Worm (Caenorhabditis elegans) whole organism, young adult: ENCODE measurements around the gene D2096.11.
A peak's percentile ranks its signal among the peaks of the same experiment; 100 is the strongest.

Experiments used
- B0035.1 ChIP-seq: sonication (generic microtip); optimal IDR thresholded peaks from 2 replicates; lab custom pipeline; 2016; ENCODE audit warnings: missing genetic modification characterization, mild to moderate bottlenecking, missing compliant biosample characterization, missing genotype, missing genetic modification reagents
- B0261.1 ChIP-seq: sonication (generic microtip); optimal IDR thresholded peaks from 2 replicates; lab custom pipeline; 2016; ENCODE audit warnings: mild to moderate bottlenecking, missing genetic modification characterization, moderate library complexity, missing compliant biosample characterization
- D2030.7 ChIP-seq: fragments of 200-800 bp; sonication (Bioruptor generic); IDR thresholded peaks from 2 replicates; pipeline ENCODE4 v1.3.6; 2022; ENCODE audit warnings: missing genetic modification reagents, missing genetic modification characterization, missing compliant biosample characterization
- F39B2.1 ChIP-seq: fragments of 200-800 bp; sonication (Bioruptor generic); IDR thresholded peaks from 2 replicates; pipeline ENCODE4 v1.3.6; 2022; ENCODE audit warnings: missing genetic modification reagents, missing genetic modification characterization, missing compliant biosample characterization
- F52B5.7 ChIP-seq: sonication (generic microtip); optimal IDR thresholded peaks from 2 replicates; lab custom pipeline; 2016; ENCODE audit warnings: mild to moderate bottlenecking, missing genetic modification characterization, missing compliant biosample characterization
- F55B11.4 ChIP-seq: sonication (generic microtip); optimal IDR thresholded peaks from 2 replicates; lab custom pipeline; 2016; ENCODE audit warnings: missing compliant biosample characterization, missing genetic modification characterization, borderline replicate concordance; ENCODE audit not compliant: insufficient read depth
- F57C9.4 ChIP-seq: sonication (generic microtip); optimal IDR thresholded peaks from 2 replicates; lab custom pipeline; 2017; ENCODE audit warnings: mild to moderate bottlenecking, missing genetic modification characterization, missing compliant biosample characterization
- T07F8.4 ChIP-seq: sonication (generic microtip); optimal IDR thresholded peaks from 2 replicates; lab custom pipeline; 2016; ENCODE audit warnings: mild to moderate bottlenecking, missing genetic modification characterization, moderate library complexity, missing compliant biosample characterization
- T26A5.8 ChIP-seq: sonication (generic microtip); optimal IDR thresholded peaks from 2 replicates; lab custom pipeline; 2016; ENCODE audit warnings: missing genetic modification characterization, missing compliant biosample characterization
- Y53G8AR.9 ChIP-seq: fragments of 200-800 bp; sonication (Bioruptor generic); conservative IDR thresholded peaks from 2 replicates; pipeline ENCODE4 v1.3.6; 2022; ENCODE audit warnings: missing genetic modification reagents, missing genetic modification characterization, missing compliant biosample characterization
- akir-1 ChIP-seq: fragments of 200-800 bp; sonication (Bioruptor generic); optimal IDR thresholded peaks from 2 replicates; lab custom pipeline; 2018; ENCODE audit warnings: mild to moderate bottlenecking, missing genetic modification characterization, moderate library complexity, missing compliant biosample characterization
- ama-1 ChIP-seq, 3 experiments: fragments of 150-350 bp in 1 of 3; sonication (generic microtip) in 2 of 3; optimal IDR thresholded peaks; 2 replicates each; lab custom pipeline; 2014 to 2018; ENCODE audit warnings: missing biosample characterization in 2 of 3, missing genetic modification characterization in 2 of 3, missing genetic modification reagents in 2 of 3
- aptf-2 ChIP-seq: fragments of 200-800 bp; sonication (Bioruptor generic); conservative IDR thresholded peaks from 2 replicates; pipeline ENCODE4 v1.3.6; 2022; ENCODE audit warnings: missing genetic modification reagents, missing genetic modification characterization, missing compliant biosample characterization
- bed-1 ChIP-seq: fragments of 200-800 bp; sonication (Bioruptor generic); IDR thresholded peaks from 2 replicates; pipeline ENCODE4 v1.3.6; 2022; ENCODE audit warnings: missing genetic modification reagents, missing genetic modification characterization, missing compliant biosample characterization
- cebp-1 ChIP-seq, 2 experiments: fragments of 200-800 bp in 1 of 2; sonication (Bioruptor generic) in 1 of 2; sonication (generic microtip) in 1 of 2; IDR thresholded peaks in 1 of 2; optimal IDR thresholded peaks in 1 of 2; 2 replicates each; pipeline versions ENCODE4 v1.3.6 to Lab custom; 2017 to 2022; ENCODE audit warnings: missing compliant biosample characterization in 2 of 2, missing genetic modification characterization in 2 of 2, mild to moderate bottlenecking in 1 of 2, missing genetic modification reagents in 1 of 2, moderate library complexity in 1 of 2
- ceh-100 ChIP-seq: fragments of 200-800 bp; sonication (Bioruptor generic); IDR thresholded peaks from 2 replicates; pipeline ENCODE4 v1.3.6; 2022; ENCODE audit warnings: missing genetic modification reagents, missing genetic modification characterization, missing compliant biosample characterization
- ceh-40 ChIP-seq: fragments of 200-800 bp; sonication (Bioruptor generic); IDR thresholded peaks from 2 replicates; pipeline ENCODE4 v1.3.6; 2022; ENCODE audit warnings: missing genetic modification characterization, missing compliant biosample characterization
- ceh-58 ChIP-seq: fragments of 200-800 bp; sonication (Bioruptor generic); IDR thresholded peaks from 2 replicates; pipeline ENCODE4 v1.3.6; 2022; ENCODE audit warnings: missing genetic modification characterization, missing compliant biosample characterization
- ceh-91 ChIP-seq: fragments of 200-800 bp; sonication (Bioruptor generic); IDR thresholded peaks from 2 replicates; pipeline ENCODE4 v1.3.6; 2022; ENCODE audit warnings: missing genetic modification reagents, missing genetic modification characterization, missing compliant biosample characterization
- chd-7 ChIP-seq: sonication (generic microtip); optimal IDR thresholded peaks from 2 replicates; lab custom pipeline; 2016; ENCODE audit warnings: mild to moderate bottlenecking, missing genetic modification characterization, moderate library complexity, missing compliant biosample characterization
- efl-1 ChIP-seq: fragments of 150-350 bp; optimal IDR thresholded peaks from 2 replicates; lab custom pipeline; 2014; ENCODE audit warnings: missing biosample characterization, missing genetic modification reagents, missing genetic modification characterization
- egrh-3 ChIP-seq: fragments of 200-800 bp; sonication (Bioruptor generic); IDR thresholded peaks from 2 replicates; pipeline ENCODE4 v1.3.6; 2022; ENCODE audit warnings: missing genetic modification reagents, missing genetic modification characterization, missing compliant biosample characterization
- gei-17 ChIP-seq: fragments of 200-800 bp; sonication (Bioruptor generic); optimal IDR thresholded peaks from 2 replicates; lab custom pipeline; 2018; ENCODE audit warnings: mild to moderate bottlenecking, missing genetic modification characterization, missing compliant biosample characterization
- hrde-1 ChIP-seq: sonication (generic microtip); optimal IDR thresholded peaks from 2 replicates; lab custom pipeline; 2016; ENCODE audit warnings: missing genetic modification characterization, mild to moderate bottlenecking, missing compliant biosample characterization, moderate library complexity, missing genotype, missing genetic modification reagents, borderline replicate concordance
- hsf-1 ChIP-seq: fragments of 200-800 bp; sonication (Bioruptor generic); IDR thresholded peaks from 2 replicates; pipeline ENCODE4 v1.3.6; 2022; ENCODE audit warnings: missing genetic modification reagents, missing genetic modification characterization, missing compliant biosample characterization
- lin-40 ChIP-seq: sonication (generic microtip); optimal IDR thresholded peaks from 2 replicates; lab custom pipeline; 2016; ENCODE audit warnings: missing genetic modification characterization, mild to moderate bottlenecking, missing compliant biosample characterization, missing genotype, missing genetic modification reagents
- lin-54 ChIP-seq: fragments of 200-800 bp; sonication (Bioruptor generic); optimal IDR thresholded peaks from 2 replicates; lab custom pipeline; 2018; ENCODE audit warnings: mild to moderate bottlenecking, missing genetic modification characterization, missing compliant biosample characterization
- madf-10 ChIP-seq: sonication (generic microtip); optimal IDR thresholded peaks from 2 replicates; lab custom pipeline; 2016; ENCODE audit warnings: mild to moderate bottlenecking, missing genetic modification characterization, missing compliant biosample characterization
- madf-3 ChIP-seq: fragments of 200-800 bp; sonication (Bioruptor generic); IDR thresholded peaks from 2 replicates; pipeline ENCODE4 v1.3.6; 2022; ENCODE audit warnings: missing genetic modification reagents, missing genetic modification characterization, missing compliant biosample characterization
- madf-6 ChIP-seq: fragments of 200-800 bp; sonication (Bioruptor generic); IDR thresholded peaks from 2 replicates; pipeline ENCODE4 v1.3.6; 2022; ENCODE audit warnings: missing genetic modification reagents, missing genetic modification characterization, missing compliant biosample characterization
- nfya-1 ChIP-seq: sonication (generic microtip); optimal IDR thresholded peaks from 2 replicates; lab custom pipeline; 2017; ENCODE audit warnings: antibody characterized with exemption, missing compliant biosample characterization, missing genetic modification characterization, borderline replicate concordance; ENCODE audit not compliant: insufficient read depth
- nhr-179 ChIP-seq: sonication (generic microtip); optimal IDR thresholded peaks from 2 replicates; lab custom pipeline; 2016; ENCODE audit warnings: mild to moderate bottlenecking, missing genetic modification characterization, missing compliant biosample characterization
- nhr-80 ChIP-seq: sonication (generic microtip); optimal IDR thresholded peaks from 2 replicates; lab custom pipeline; 2016; ENCODE audit warnings: missing genetic modification characterization, missing compliant biosample characterization
- pbrm-1 ChIP-seq: fragments of 200-800 bp; sonication (Bioruptor generic); IDR thresholded peaks from 2 replicates; pipeline ENCODE4 v1.3.6; 2022; ENCODE audit warnings: missing genetic modification reagents, missing genetic modification characterization, missing compliant biosample characterization
- pha-4 ChIP-seq: fragments of 150-350 bp; sonication (generic microtip); optimal IDR thresholded peaks from 2 replicates; lab custom pipeline; 2014; ENCODE audit warnings: missing biosample characterization, missing genetic modification reagents, missing genetic modification characterization
- repo-1 ChIP-seq: sonication (generic microtip); optimal IDR thresholded peaks from 2 replicates; lab custom pipeline; 2017; ENCODE audit warnings: mild to moderate bottlenecking, missing genetic modification characterization, missing compliant biosample characterization
- rpc-1 ChIP-seq, 2 experiments: fragments of 150-350 bp in 1 of 2; sonication (generic microtip) in 1 of 2; optimal IDR thresholded peaks; 2 replicates each; lab custom pipeline; 2014 to 2018; ENCODE audit warnings: missing biosample characterization in 1 of 2, missing genetic modification characterization in 1 of 2, missing genetic modification reagents in 1 of 2, missing genotype in 1 of 2
- sdz-38 ChIP-seq: sonication (generic microtip); optimal IDR thresholded peaks from 2 replicates; lab custom pipeline; 2016; ENCODE audit warnings: missing genotype, missing genetic modification characterization, missing compliant biosample characterization
- sea-2 ChIP-seq: fragments of 200-800 bp; sonication (Bioruptor generic); IDR thresholded peaks from 2 replicates; pipeline ENCODE4 v1.3.6; 2022; ENCODE audit warnings: missing genetic modification characterization, missing compliant biosample characterization
- snpc-1.3 ChIP-seq: sonication (generic microtip); optimal IDR thresholded peaks from 2 replicates; lab custom pipeline; 2017; ENCODE audit warnings: missing genetic modification characterization, mild to moderate bottlenecking, missing compliant biosample characterization, antibody characterized with exemption, moderate library complexity, missing genotype, missing genetic modification reagents; ENCODE audit not compliant: insufficient read depth
- somi-1 ChIP-seq: fragments of 200-800 bp; sonication (Bioruptor generic); optimal IDR thresholded peaks from 2 replicates; lab custom pipeline; 2018; ENCODE audit warnings: mild to moderate bottlenecking, missing genetic modification characterization, missing compliant biosample characterization
- sptf-2 ChIP-seq: fragments of 200-800 bp; sonication (Bioruptor generic); optimal IDR thresholded peaks from 2 replicates; lab custom pipeline; 2018; ENCODE audit warnings: mild to moderate bottlenecking, missing genetic modification characterization, missing compliant biosample characterization
- xnd-1 ChIP-seq: sonication (generic microtip); optimal IDR thresholded peaks from 2 replicates; lab custom pipeline; 2016; ENCODE audit warnings: missing genotype, missing genetic modification reagents, missing genetic modification characterization, missing compliant biosample characterization
- zim-3 ChIP-seq: sonication (generic microtip); optimal IDR thresholded peaks from 2 replicates; lab custom pipeline; 2017; ENCODE audit warnings: mild to moderate bottlenecking, missing genetic modification characterization, moderate library complexity, missing compliant biosample characterization

Gene D2096.11

ce11 chrIV:8394105-8394504, at the start of gene D2096.11:
Gene D2096.11, minus strand, starts transcription at chrIV:8394205.
- TF ChIP-seq nhr-80 (no peak), F57C9.4 (tag; lab: Kevin White, UChicago) (no peak), repo-1 (tag; lab: Kevin White, UChicago) (no peak), hsf-1 (no peak), F52B5.7 (tag; lab: Kevin White, UChicago) (no peak), B0261.1 (tag; lab: Kevin White, UChicago) (no peak), zim-3 (tag; lab: Kevin White, UChicago) (no peak), ceh-58 (GFP tag; lab: Robert Waterston, UW) (no peak), nfya-1 (tag; lab: Kevin White, UChicago) (no peak)
- TF ChIP-seq, all 124 proteins: peak for 0

- TF ChIP-seq aptf-2 (no peak), F57C9.4 (tag; lab: Kevin White, UChicago) (no peak), T26A5.8 (no peak), akir-1 (GFP tag; lab: Kevin White, UChicago) (no peak), lin-54 (peak; percentile 83), ama-1 (optimal IDR thresholded peaks at IDR 0.05; lab: Kevin White, UChicago) (peak; percentile 68), ama-1 (GFP tag; optimal IDR thresholded peaks at IDR 0.05; lab: Kevin White, UChicago) (no peak), Y53G8AR.9 (GFP tag; lab: Robert Waterston, UW) (peak; percentile 60; the same call in 1 of the 2 replicates), B0035.1 (peak; percentile 51), efl-1 (GFP tag; lab: Kevin White, UChicago) (peak; percentile 60), nfya-1 (tag; lab: Kevin White, UChicago) (no peak), nhr-80 (peak; percentile 12), lin-40 (tag; lab: Kevin White, UChicago) (peak; percentile 80), madf-3 (GFP tag; lab: Robert Waterston, UW) (peak; percentile 99), F55B11.4 (tag; lab: Kevin White, UChicago) (no peak), rpc-1 (optimal IDR thresholded peaks at IDR 0.05; lab: Kevin White, UChicago) (peak; percentile 15), rpc-1 (tag; optimal IDR thresholded peaks at IDR 0.05; lab: Kevin White, UChicago) (no peak), ceh-100 (GFP tag; lab: Robert Waterston, UW) (peak; percentile 60; the same call in 1 of the 2 replicates), zim-3 (tag; lab: Kevin White, UChicago) (peak; percentile 9), nhr-179 (tag; lab: Kevin White, UChicago) (no peak), ceh-58 (GFP tag; lab: Robert Waterston, UW) (no peak), ceh-91 (GFP tag; lab: Robert Waterston, UW) (peak; percentile 89), egrh-3 (GFP tag; lab: Robert Waterston, UW) (peak; percentile 63), gei-17 (GFP tag; lab: Kevin White, UChicago) (no peak), T07F8.4 (tag; lab: Kevin White, UChicago) (no peak), sdz-38 (tag; lab: Kevin White, UChicago) (no peak), madf-6 (GFP tag; lab: Robert Waterston, UW) (peak; percentile 84), pbrm-1 (GFP tag; lab: Robert Waterston, UW) (peak; percentile 95), F39B2.1 (GFP tag; lab: Robert Waterston, UW) (no peak), chd-7 (tag; lab: Kevin White, UChicago) (peak; percentile 41), ceh-40 (GFP tag; lab: Robert Waterston, UW) (no peak), pha-4 (tag; lab: Kevin White, UChicago) (peak; percentile 50), xnd-1 (tag; lab: Kevin White, UChicago) (no peak), snpc-1.3 (tag; lab: Kevin White, UChicago) (peak; percentile 83), madf-10 (tag; lab: Kevin White, UChicago) (peak; percentile 69), D2030.7 (peak; percentile 88), sea-2 (0 out of 2 replicates have a peak, but pooled peaks have one; percentile 26), cebp-1 (GFP tag; IDR thresholded peaks at IDR 0.05; lab: Robert Waterston, UW) (peak; percentile 72; the same call in 1 of the 2 replicates), cebp-1 (tag; optimal IDR thresholded peaks at IDR 0.05; lab: Kevin White, UChicago) (peak; percentile 78), bed-1 (no peak), somi-1 (GFP tag; lab: Kevin White, UChicago) (peak; percentile 58), hrde-1 (tag; lab: Kevin White, UChicago) (no peak), sptf-2 (no peak)
Observed at ce11 chrIV:8432709-8433108, 38.7 kb upstream of the D2096.11 start, which contains the start of the genes T26A8.4 and pdtf-1. Gene T26A8.4, minus strand, starts transcription at chrIV:8432893. Gene pdtf-1, plus strand, starts transcription at chrIV:8433038.
